Worm (Caenorhabditis elegans): ENCODE measurements around the gene F10D2.8.
A peak's percentile ranks its signal among the peaks of the same experiment; 100 is the strongest.

Gene F10D2.8

ce11 chrV:7163477-7164114 is 13.1 kb upstream of the F10D2.8 start, which contains the start of gene ugt-41:
ugt-41 (minus strand) TSS chrV:7163595.
- peak; percentile 85 for TF ChIP-seq unc-62 (GFP tag; optimal IDR thresholded peaks at IDR 0.05)
- no peak for TF ChIP-seq mel-28 (tag; optimal IDR thresholded peaks at IDR 0.05; ENCODE audit: borderline replicate concordance)
- TF ChIP-seq fkh-3 (tag; optimal IDR thresholded peaks at IDR 0.05), result no peak
- TF ChIP-seq akir-1 (GFP tag; optimal IDR thresholded peaks at IDR 0.05), result no peak
- peak; percentile 18 for TF ChIP-seq lin-40 (tag; optimal IDR thresholded peaks at IDR 0.05)
- TF ChIP-seq F52B5.7 (tag; optimal IDR thresholded peaks at IDR 0.05), result no peak
- TF ChIP-seq nhr-120 (GFP tag; IDR thresholded peaks at IDR 0.05), result no peak
- TF ChIP-seq bed-2 (GFP tag; IDR thresholded peaks at IDR 0.05), result no peak
- TF ChIP-seq atf-7 (tag; optimal IDR thresholded peaks at IDR 0.05), result no peak
- no peak for TF ChIP-seq ztf-28 (GFP tag; IDR thresholded peaks at IDR 0.05)
- no peak for TF ChIP-seq F22D6.2 (tag; optimal IDR thresholded peaks at IDR 0.05)
- no peak for TF ChIP-seq ceh-40 (GFP tag; IDR thresholded peaks at IDR 0.05)
- no peak for TF ChIP-seq madf-10 (tag; optimal IDR thresholded peaks at IDR 0.05)
- TF ChIP-seq nhr-80 (tag; optimal IDR thresholded peaks at IDR 0.05), result peak; percentile 42

ce11 chrV:7159391-7159790 is 8.9 kb upstream of the F10D2.8 start, which contains the start of gene str-204:
str-204 (plus strand) TSS chrV:7159691.
- TF ChIP-seq unc-62 (GFP tag; optimal IDR thresholded peaks at IDR 0.05), result no peak
- no peak for TF ChIP-seq sptf-2 (GFP tag; optimal IDR thresholded peaks at IDR 0.05)
- no peak for TF ChIP-seq F23B12.7 (tag; optimal IDR thresholded peaks at IDR 0.05; ENCODE audit: insufficient read depth)
- no peak for TF ChIP-seq snpc-1.1 (tag; optimal IDR thresholded peaks at IDR 0.05; ENCODE audit: insufficient read depth)
- no peak for TF ChIP-seq lin-40 (tag; optimal IDR thresholded peaks at IDR 0.05)
- no peak for TF ChIP-seq ceh-79 (tag; optimal IDR thresholded peaks at IDR 0.05)
- no peak for TF ChIP-seq hmg-1.2 (GFP tag; IDR thresholded peaks at IDR 0.05)
- no peak for TF ChIP-seq F10E7.11 (tag; optimal IDR thresholded peaks at IDR 0.05)
- no peak for TF ChIP-seq nhr-179 (tag; optimal IDR thresholded peaks at IDR 0.05)
- no peak for TF ChIP-seq gei-17 (GFP tag; optimal IDR thresholded peaks at IDR 0.05)
- no peak for TF ChIP-seq dpff-1 (tag; optimal IDR thresholded peaks at IDR 0.05)
- no peak for TF ChIP-seq bed-1 (GFP tag; IDR thresholded peaks at IDR 0.05)
- no peak for TF ChIP-seq pbrm-1 (GFP tag; IDR thresholded peaks at IDR 0.05)
- no peak for TF ChIP-seq attf-5 (GFP tag; optimal IDR thresholded peaks at IDR 0.05)
- TF ChIP-seq ztf-22 (GFP tag; optimal IDR thresholded peaks at IDR 0.05), result no peak
- no peak for TF ChIP-seq atf-7 (tag; optimal IDR thresholded peaks at IDR 0.05)

ce11 chrV:7157089-7157488 is 6.6 kb upstream of the F10D2.8 start, which contains the start of gene ugt-39:
ugt-39 (plus strand) TSS chrV:7157142.
- TF ChIP-seq cebp-2 (GFP tag; IDR thresholded peaks at IDR 0.05), result no peak
- TF ChIP-seq let-526 (GFP tag; IDR thresholded peaks at IDR 0.05), result no peak
- peak; percentile 76 for TF ChIP-seq nhr-80 (tag; optimal IDR thresholded peaks at IDR 0.05)
- no peak for TF ChIP-seq pha-4 (tag; optimal IDR thresholded peaks at IDR 0.05)
- TF ChIP-seq unc-62 (GFP tag; optimal IDR thresholded peaks at IDR 0.05), result peak; percentile 14

ce11 chrV:7156079-7156478 is 5.6 kb upstream of the F10D2.8 start, which contains the start of gene F10D2.10:
F10D2.10 (minus strand) TSS chrV:7156179.
- TF ChIP-seq let-607 (tag; optimal IDR thresholded peaks at IDR 0.05) (no peak), mel-28 (tag; optimal IDR thresholded peaks at IDR 0.05; ENCODE audit: borderline replicate concordance) (no peak), F49E8.2 (tag; optimal IDR thresholded peaks at IDR 0.05; ENCODE audit: insufficient read depth) (no peak), nhr-80 (tag; optimal IDR thresholded peaks at IDR 0.05) (no peak), T26A5.8 (tag; optimal IDR thresholded peaks at IDR 0.05) (no peak), snpc-1.3 (tag; optimal IDR thresholded peaks at IDR 0.05; ENCODE audit: insufficient read depth) (no peak), ceh-91 (GFP tag; IDR thresholded peaks at IDR 0.05) (no peak), Y67H2A.10 (GFP tag; conservative IDR thresholded peaks at IDR 0.05) (no peak), zfh-2 (GFP tag; conservative IDR thresholded peaks at IDR 0.05) (no peak), nfyb-1 (GFP tag; IDR thresholded peaks at IDR 0.05) (no peak), mcd-1 (GFP tag; IDR thresholded peaks at IDR 0.05) (no peak), sea-2 (GFP tag; IDR thresholded peaks at IDR 0.05) (no peak), F57A8.1 (GFP tag; optimal IDR thresholded peaks at IDR 0.05) (no peak), Y56A3A.18 (GFP tag; IDR thresholded peaks at IDR 0.05) (no peak), rcor-1 (GFP tag; IDR thresholded peaks at IDR 0.05) (no peak)

All from whole organism, young adult.